Fruit fly (Drosophila melanogaster): ENCODE results near the gene CG4887.

The CG4887 gene

DNA sequence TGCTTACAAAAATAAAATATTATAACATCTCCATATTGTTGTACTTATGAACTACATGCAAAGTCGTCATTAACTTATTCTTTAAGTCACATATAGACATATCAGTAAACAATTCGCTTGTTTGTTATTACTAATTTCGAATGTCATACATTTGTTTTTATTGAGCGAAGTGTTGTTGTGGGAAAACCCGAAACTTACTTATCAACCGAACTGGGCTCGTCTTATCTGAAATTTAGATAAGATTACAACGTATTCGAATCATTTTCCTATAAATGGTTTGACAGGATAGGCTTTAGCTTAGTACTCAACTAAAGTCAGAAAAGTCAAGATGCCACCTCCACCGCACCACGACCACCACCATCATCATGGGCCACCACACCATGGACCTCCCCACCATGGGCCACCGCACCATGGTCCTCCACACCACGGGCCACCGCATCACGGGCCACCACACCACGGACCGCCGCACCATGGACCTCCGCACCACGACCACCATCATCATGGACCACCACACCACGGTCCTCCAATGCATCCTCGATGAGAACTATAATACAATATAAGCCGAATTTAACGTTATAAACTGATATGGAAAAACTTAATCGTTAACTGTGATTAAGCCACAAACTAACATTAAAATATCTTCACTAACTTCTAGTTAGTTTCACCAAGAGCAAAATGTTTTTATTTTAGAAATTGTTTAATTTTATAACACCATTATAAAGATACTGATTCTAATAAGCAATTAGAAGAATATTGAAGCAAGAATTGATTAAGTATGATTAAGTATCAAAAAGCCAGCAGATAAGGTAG lies 27.3 kb downstream of the CG4887 start, which contains the start of the genes CG43349 and CG5011:
Gene CG43349 (plus strand): TSS at position 294 of the 810 bp plus-strand sequence.
Gene CG5011 (plus strand): TSS at position 760 of the 810 bp plus-strand sequence.
- TF ChIP-seq CG13204 (GFP tag; optimal IDR thresholded peaks at IDR 0.05) (no peak), CG15710 (tag; optimal IDR thresholded peaks at IDR 0.05) (no peak), Pif1A (GFP tag; optimal IDR thresholded peaks at IDR 0.05) (no peak), Ets98B (GFP tag; IDR thresholded peaks at IDR 0.05) (no peak), Pif1B (GFP tag; optimal IDR thresholded peaks at IDR 0.05) (no peak), CG8159 (tag; optimal IDR thresholded peaks at IDR 0.05) (no peak), CG17806 (tag; optimal IDR thresholded peaks at IDR 0.05) (no peak), CG9948 (tag; optimal IDR thresholded peaks at IDR 0.05) (no peak), EcR (GFP tag; optimal IDR thresholded peaks at IDR 0.05) (no peak), rn (GFP tag; IDR thresholded peaks at IDR 0.05) (no peak), D1 (tag; optimal IDR thresholded peaks at IDR 0.05) (no peak), CG14655 (GFP tag; optimal IDR thresholded peaks at IDR 0.05) (no peak), CG34367 (tag; optimal IDR thresholded peaks at IDR 0.05) (no peak), CG4496 (GFP tag; IDR thresholded peaks at IDR 0.05) (no peak), CG32121 (GFP tag; IDR thresholded peaks at IDR 0.05) (no peak), fd96Ca (GFP tag; IDR thresholded peaks at IDR 0.05) (no peak), gl (tag; optimal IDR thresholded peaks at IDR 0.05) (no peak), CG10348 (GFP tag; IDR thresholded peaks at IDR 0.05) (no peak), Snoo (tag; optimal IDR thresholded peaks at IDR 0.05) (no peak)

DNA sequence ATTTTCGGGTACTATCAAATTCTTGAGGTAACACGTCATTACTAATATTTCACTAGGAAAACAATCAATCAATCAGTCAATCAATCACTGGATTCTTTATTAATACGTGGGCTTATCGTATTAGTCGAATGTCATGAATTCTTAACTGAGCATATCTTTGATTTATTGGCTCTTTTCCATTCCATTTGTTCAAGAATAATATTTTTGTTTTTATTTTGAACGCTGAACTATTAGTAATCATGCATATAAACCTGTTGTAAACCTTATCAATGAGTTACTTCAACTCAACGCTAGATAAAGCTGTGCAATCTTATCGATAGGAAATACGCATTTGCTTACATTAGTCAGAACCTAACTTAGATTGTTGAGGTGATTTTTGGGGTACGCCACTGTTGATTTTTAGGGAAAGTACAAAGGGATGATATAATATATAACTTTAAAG lies 28.6 kb downstream of the CG4887 start:
- no peak for TF ChIP-seq rn (GFP tag; IDR thresholded peaks at IDR 0.05)
- TF ChIP-seq Pif1B (GFP tag; optimal IDR thresholded peaks at IDR 0.05) = no peak
- TF ChIP-seq CG8159 (tag; optimal IDR thresholded peaks at IDR 0.05) = no peak
- TF ChIP-seq CG9948 (tag; optimal IDR thresholded peaks at IDR 0.05) = no peak
- no peak for TF ChIP-seq EcR (GFP tag; optimal IDR thresholded peaks at IDR 0.05)
- no peak for TF ChIP-seq fd96Ca (GFP tag; IDR thresholded peaks at IDR 0.05)
- no peak for TF ChIP-seq gl (tag; optimal IDR thresholded peaks at IDR 0.05)
- no peak for TF ChIP-seq CG32121 (GFP tag; IDR thresholded peaks at IDR 0.05)
- no peak for TF ChIP-seq Ets98B (GFP tag; IDR thresholded peaks at IDR 0.05)
- TF ChIP-seq CG14655 (GFP tag; optimal IDR thresholded peaks at IDR 0.05) = no peak
- no peak for TF ChIP-seq CG4496 (GFP tag; IDR thresholded peaks at IDR 0.05)
- no peak for TF ChIP-seq CG8301 (tag; optimal IDR thresholded peaks at IDR 0.05)
- no peak for TF ChIP-seq Pif1A (GFP tag; optimal IDR thresholded peaks at IDR 0.05)
- no peak for TF ChIP-seq CG13204 (GFP tag; optimal IDR thresholded peaks at IDR 0.05)
- TF ChIP-seq CG10348 (GFP tag; IDR thresholded peaks at IDR 0.05) = no peak
- no peak for TF ChIP-seq CG17806 (tag; optimal IDR thresholded peaks at IDR 0.05)
- TF ChIP-seq Snoo (tag; optimal IDR thresholded peaks at IDR 0.05) = no peak
- TF ChIP-seq CG15710 (tag; optimal IDR thresholded peaks at IDR 0.05) = no peak
- TF ChIP-seq CG12605 (GFP tag; IDR thresholded peaks at IDR 0.05) = no peak
- TF ChIP-seq D1 (tag; optimal IDR thresholded peaks at IDR 0.05) = no peak

dm6 chr2L:1202445-1202844 lies 29.6 kb downstream of the CG4887 start:
- TF ChIP-seq CG8159 (tag; optimal IDR thresholded peaks at IDR 0.05) = no peak
- no peak for TF ChIP-seq CG32121 (GFP tag; IDR thresholded peaks at IDR 0.05)
- TF ChIP-seq Ets98B (GFP tag; IDR thresholded peaks at IDR 0.05) = no peak
- TF ChIP-seq Snoo (tag; optimal IDR thresholded peaks at IDR 0.05) = no peak
- TF ChIP-seq CG12605 (GFP tag; IDR thresholded peaks at IDR 0.05) = no peak

- TF ChIP-seq CG12605 (GFP tag; IDR thresholded peaks at IDR 0.05) = no peak
- TF ChIP-seq Pif1B (GFP tag; optimal IDR thresholded peaks at IDR 0.05) = no peak
- TF ChIP-seq CG32121 (GFP tag; IDR thresholded peaks at IDR 0.05) = no peak
- no peak for TF ChIP-seq EcR (GFP tag; optimal IDR thresholded peaks at IDR 0.05)
- no peak for TF ChIP-seq CG8159 (tag; optimal IDR thresholded peaks at IDR 0.05)
- TF ChIP-seq Snoo (tag; optimal IDR thresholded peaks at IDR 0.05) = no peak
- no peak for TF ChIP-seq CG8301 (tag; optimal IDR thresholded peaks at IDR 0.05)
- TF ChIP-seq CG34367 (tag; optimal IDR thresholded peaks at IDR 0.05) = no peak
- TF ChIP-seq fd96Ca (GFP tag; IDR thresholded peaks at IDR 0.05) = no peak
- TF ChIP-seq Pif1A (GFP tag; optimal IDR thresholded peaks at IDR 0.05) = no peak
- TF ChIP-seq CG9948 (tag; optimal IDR thresholded peaks at IDR 0.05) = no peak
- TF ChIP-seq CG4496 (GFP tag; IDR thresholded peaks at IDR 0.05) = no peak
- TF ChIP-seq CG17806 (tag; optimal IDR thresholded peaks at IDR 0.05) = no peak
- TF ChIP-seq Ets98B (GFP tag; IDR thresholded peaks at IDR 0.05) = no peak
- no peak for TF ChIP-seq CG14655 (GFP tag; optimal IDR thresholded peaks at IDR 0.05)
- no peak for TF ChIP-seq rn (GFP tag; IDR thresholded peaks at IDR 0.05)
- TF ChIP-seq gl (tag; optimal IDR thresholded peaks at IDR 0.05) = no peak
- no peak for TF ChIP-seq CG15710 (tag; optimal IDR thresholded peaks at IDR 0.05)
- TF ChIP-seq CG13204 (GFP tag; optimal IDR thresholded peaks at IDR 0.05) = no peak
Measured at dm6 chr2L:1203915-1204314, 31.1 kb downstream of the CG4887 start, which contains the start of gene CG14342. CG14342 (plus strand) TSS chr2L:1204215.

DNA sequence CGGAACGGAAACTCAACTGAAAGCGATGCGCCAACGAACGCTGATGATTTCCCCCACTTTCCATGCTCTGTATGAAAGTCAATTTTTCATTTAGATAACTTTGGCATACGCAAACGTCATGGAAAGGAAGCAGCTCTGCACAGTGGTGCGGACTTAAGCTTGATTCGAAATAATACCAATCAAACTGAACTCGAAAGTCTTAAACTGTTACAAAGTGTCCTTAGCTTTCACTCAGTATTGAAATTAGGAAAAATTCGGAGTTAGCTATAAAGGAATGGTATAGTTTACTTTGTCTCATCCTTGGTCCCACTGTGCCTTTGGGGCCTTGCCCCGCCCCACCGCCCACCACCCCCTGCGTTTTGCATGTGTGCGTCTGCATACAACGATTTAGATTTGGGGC lies 34.6 kb downstream of the CG4887 start:
- TF ChIP-seq D1 (tag; optimal IDR thresholded peaks at IDR 0.05) = no peak
- TF ChIP-seq CG15710 (tag; optimal IDR thresholded peaks at IDR 0.05) = no peak
- TF ChIP-seq EcR (GFP tag; optimal IDR thresholded peaks at IDR 0.05) = no peak
- no peak for TF ChIP-seq CG32121 (GFP tag; IDR thresholded peaks at IDR 0.05)
- 0 out of 2 replicates have a peak, but pooled peaks have one; percentile 22 for TF ChIP-seq CG10348 (GFP tag; IDR thresholded peaks at IDR 0.05)
- TF ChIP-seq gl (tag; optimal IDR thresholded peaks at IDR 0.05) = no peak
- peak; percentile 35; the same call in 1 of the 3 replicates for TF ChIP-seq CG4496 (GFP tag; IDR thresholded peaks at IDR 0.05)
- TF ChIP-seq CG9948 (tag; optimal IDR thresholded peaks at IDR 0.05) = no peak
- no peak for TF ChIP-seq Pif1B (GFP tag; optimal IDR thresholded peaks at IDR 0.05)
- no peak for TF ChIP-seq CG13204 (GFP tag; optimal IDR thresholded peaks at IDR 0.05)
- TF ChIP-seq Snoo (tag; optimal IDR thresholded peaks at IDR 0.05) = no peak
- TF ChIP-seq Ets98B (GFP tag; IDR thresholded peaks at IDR 0.05) = 0 out of 2 replicates have a peak, but pooled peaks have one; percentile 19
- TF ChIP-seq CG34367 (tag; optimal IDR thresholded peaks at IDR 0.05) = no peak
- TF ChIP-seq Pif1A (GFP tag; optimal IDR thresholded peaks at IDR 0.05) = no peak
- TF ChIP-seq CG14655 (GFP tag; optimal IDR thresholded peaks at IDR 0.05) = no peak
- no peak for TF ChIP-seq CG12605 (GFP tag; IDR thresholded peaks at IDR 0.05)
- TF ChIP-seq CG17806 (tag; optimal IDR thresholded peaks at IDR 0.05) = no peak
- TF ChIP-seq CG8301 (tag; optimal IDR thresholded peaks at IDR 0.05) = no peak
- TF ChIP-seq CG8159 (tag; optimal IDR thresholded peaks at IDR 0.05) = no peak
- 0 out of 3 replicates have a peak, but pooled peaks have one; percentile 29 for TF ChIP-seq fd96Ca (GFP tag; IDR thresholded peaks at IDR 0.05)
- TF ChIP-seq rn (GFP tag; IDR thresholded peaks at IDR 0.05) = no peak

All from whole organism, pupa.